Worm (Caenorhabditis elegans): Measurements from ENCODE around the gene vhp-1.

The vhp-1 gene

DNA sequence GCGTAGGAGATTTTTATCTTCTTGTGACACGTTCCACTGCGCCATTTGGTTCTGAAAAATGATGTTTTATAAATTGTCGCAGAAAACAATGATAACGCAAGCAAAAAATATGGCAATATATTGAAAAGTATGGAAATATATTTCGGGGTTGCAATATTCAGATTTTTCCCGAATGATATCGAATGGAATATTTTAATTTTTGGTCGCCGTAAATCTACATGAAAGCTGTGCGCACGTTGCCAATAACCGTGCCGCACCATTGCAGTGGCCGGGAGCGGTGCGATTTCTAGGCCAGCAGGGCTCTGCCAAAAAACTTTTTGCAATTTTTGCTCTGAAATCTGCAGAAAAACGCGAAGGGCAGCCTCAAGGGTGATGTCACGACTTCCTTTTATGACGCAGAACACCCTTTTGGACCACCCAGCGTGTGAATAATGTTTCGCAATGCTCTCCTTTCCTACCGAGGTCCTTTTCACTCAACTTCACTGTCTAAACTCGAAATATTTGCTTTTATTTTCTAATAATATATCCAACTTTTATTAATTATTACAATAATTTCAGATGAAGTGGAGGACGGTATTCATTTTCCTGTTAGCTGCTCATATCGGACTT, 35.2 kb downstream of the vhp-1 start, which contains the start of the genes F09E5.11 and bmy-1 (continued):
- no peak for TF ChIP-seq nhr-41 (GFP tag; IDR thresholded peaks at IDR 0.05)
- no peak for TF ChIP-seq Y75B8A.6 (GFP tag; IDR thresholded peaks at IDR 0.05)
- no peak for TF ChIP-seq Y5F2A.4 (GFP tag; optimal IDR thresholded peaks at IDR 0.05)
- peak; percentile 83 for TF ChIP-seq lin-15B (tag; optimal IDR thresholded peaks at IDR 0.05)
- 0 out of 2 replicates have a peak, but pooled peaks have one; percentile 54 for TF ChIP-seq ctbp-1 (GFP tag; IDR thresholded peaks at IDR 0.05)
- no peak for TF ChIP-seq F10B5.3 (tag; optimal IDR thresholded peaks at IDR 0.05)
- no peak for TF ChIP-seq ceh-32 (tag; optimal IDR thresholded peaks at IDR 0.05; ENCODE audit: poor library complexity)
- no peak for TF ChIP-seq zip-2 (tag; optimal IDR thresholded peaks at IDR 0.05)
- peak; percentile 87 for TF ChIP-seq mxl-3 (GFP tag; optimal IDR thresholded peaks at IDR 0.05)
- 0 out of 2 replicates have a peak, but pooled peaks have one; percentile 59 for TF ChIP-seq snpc-1.2 (GFP tag; IDR thresholded peaks at IDR 0.05)
- TF ChIP-seq ceh-62 (tag; optimal IDR thresholded peaks at IDR 0.05) = no peak
- no peak for TF ChIP-seq lin-1 (GFP tag; IDR thresholded peaks at IDR 0.05)
- TF ChIP-seq fkh-10 (GFP tag; optimal IDR thresholded peaks at IDR 0.05) = peak; percentile 61
- no peak for TF ChIP-seq daf-16 (GFP tag; optimal IDR thresholded peaks at IDR 0.05)
- TF ChIP-seq daf-16 (tag; optimal IDR thresholded peaks at IDR 0.05) = no peak
- no peak for TF ChIP-seq nhr-42 (GFP tag; IDR thresholded peaks at IDR 0.05)
- TF ChIP-seq unc-39 (tag; optimal IDR thresholded peaks at IDR 0.05) = no peak
- peak; percentile 74; the same call in 1 of the 2 replicates for TF ChIP-seq Y48G9A.11 (GFP tag; IDR thresholded peaks at IDR 0.05)
- no peak for TF ChIP-seq gei-8 (GFP tag; optimal IDR thresholded peaks at IDR 0.05)
- no peak for TF ChIP-seq nhr-76 (tag; optimal IDR thresholded peaks at IDR 0.05)
- TF ChIP-seq mes-2 (tag; optimal IDR thresholded peaks at IDR 0.05; ENCODE audit: poor library complexity, severe bottlenecking) = peak; percentile 99
- peak; percentile 58 for TF ChIP-seq hlh-30 (tag; optimal IDR thresholded peaks at IDR 0.05; ENCODE audit: insufficient read depth)
- peak; percentile 70 for TF ChIP-seq nhr-6 (tag; optimal IDR thresholded peaks at IDR 0.05)
- TF ChIP-seq spr-1 (tag; optimal IDR thresholded peaks at IDR 0.05) = peak; percentile 34
- peak; percentile 67 for TF ChIP-seq pha-4 (GFP tag; IDR thresholded peaks at IDR 0.05)
- TF ChIP-seq pha-4 (tag; optimal IDR thresholded peaks at IDR 0.05) = no peak
- TF ChIP-seq hmg-1.1 (GFP tag; IDR thresholded peaks at IDR 0.05) = peak; percentile 72
- TF ChIP-seq D1046.2 (GFP tag; IDR thresholded peaks at IDR 0.05) = no peak
- peak; percentile 93 for TF ChIP-seq R02D3.7 (tag; optimal IDR thresholded peaks at IDR 0.05)
- peak; percentile 78 for TF ChIP-seq lin-38 (GFP tag; IDR thresholded peaks at IDR 0.05)
- peak; percentile 84 for TF ChIP-seq ceh-44 (GFP tag; IDR thresholded peaks at IDR 0.05)
- TF ChIP-seq nhr-25 (tag; optimal IDR thresholded peaks at IDR 0.05; ENCODE audit: borderline replicate concordance, insufficient read depth) = peak; percentile 2
- TF ChIP-seq mep-1 (tag; optimal IDR thresholded peaks at IDR 0.05) = peak; percentile 81
- no peak for TF ChIP-seq dmd-8 (GFP tag; IDR thresholded peaks at IDR 0.05)
- peak in 1 of 2 experiments; percentile 36 for TF ChIP-seq mdl-1 (tag; optimal IDR thresholded peaks at IDR 0.05)
- TF ChIP-seq jun-1 (tag; optimal IDR thresholded peaks at IDR 0.05) = no peak
- no peak for TF ChIP-seq madf-5 (GFP tag; IDR thresholded peaks at IDR 0.05)
- TF ChIP-seq tag-97 (GFP tag; IDR thresholded peaks at IDR 0.05) = no peak
- TF ChIP-seq nhr-111 (GFP tag; optimal IDR thresholded peaks at IDR 0.05) = no peak
- peak; percentile 75; the same call in 1 of the 2 replicates for TF ChIP-seq tra-1 (GFP tag; IDR thresholded peaks at IDR 0.05)
- no peak for TF ChIP-seq zip-11 (GFP tag; IDR thresholded peaks at IDR 0.05)
- TF ChIP-seq php-3 (GFP tag; IDR thresholded peaks at IDR 0.05) = 0 out of 2 replicates have a peak, but pooled peaks have one; percentile 15
- no peak for TF ChIP-seq F44E2.7 (GFP tag; IDR thresholded peaks at IDR 0.05)
- TF ChIP-seq F26F4.8 (GFP tag; conservative IDR thresholded peaks at IDR 0.05) = no peak
- TF ChIP-seq fos-1 (tag; optimal IDR thresholded peaks at IDR 0.05) = no peak
- TF ChIP-seq Y105C5A.15 (GFP tag; IDR thresholded peaks at IDR 0.05) = no peak
- TF ChIP-seq pqm-1 (tag; optimal IDR thresholded peaks at IDR 0.05) = no peak
- TF ChIP-seq T26A8.4 (GFP tag; IDR thresholded peaks at IDR 0.05) = peak; percentile 80
- TF ChIP-seq lir-3 (tag; optimal IDR thresholded peaks at IDR 0.05) = no peak
- TF ChIP-seq zag-1 (tag; optimal IDR thresholded peaks at IDR 0.05) = no peak
- no peak for TF ChIP-seq ztf-7 (tag; optimal IDR thresholded peaks at IDR 0.05)
